Fruit fly (Drosophila melanogaster) whole organism, wandering third instar larva: ENCODE data around the gene Cep135.

Experiments used
- Abd-B ChIP-seq: fragments of >200 bp; optimal IDR thresholded peaks from 2 replicates; lab custom pipeline; 2017; ENCODE audit warnings: missing biosample characterization, missing genetic modification characterization
- CG32264 ChIP-seq: fragments of 200-800 bp; sonication (Bioruptor generic); optimal IDR thresholded peaks from 2 replicates; lab custom pipeline; 2016; ENCODE audit warnings: missing biosample characterization, missing genetic modification characterization
- CG9705 ChIP-seq: fragments of 200-800 bp; sonication (Bioruptor generic); optimal IDR thresholded peaks from 2 replicates; lab custom pipeline; 2018; ENCODE audit warnings: missing biosample characterization, mild to moderate bottlenecking, missing genetic modification characterization
- CrebA ChIP-seq: fragments of 200-800 bp; sonication (Bioruptor generic); optimal IDR thresholded peaks from 2 replicates; lab custom pipeline; 2016; ENCODE audit warnings: missing biosample characterization, mild to moderate bottlenecking, missing genetic modification characterization, borderline replicate concordance
- Dfd ChIP-seq: fragments of >200 bp; optimal IDR thresholded peaks from 2 replicates; lab custom pipeline; 2017; ENCODE audit warnings: missing biosample characterization, missing genetic modification characterization
- Dif ChIP-seq: fragments of 200-275, 200-300 bp; sonication (Bioruptor generic); optimal IDR thresholded peaks from 2 replicates; lab custom pipeline; 2018; ENCODE audit warnings: missing biosample characterization, missing genetic modification characterization; ENCODE audit not compliant: partially characterized antibody
- GATAd ChIP-seq: sonication (Bioruptor generic); optimal IDR thresholded peaks from 2 replicates; lab custom pipeline; 2016; ENCODE audit warnings: missing biosample characterization, missing genetic modification characterization
- HLH106 ChIP-seq: fragments of 200-800 bp; optimal IDR thresholded peaks from 3 replicates; lab custom pipeline; 2019; ENCODE audit warnings: missing biosample characterization, mild to moderate bottlenecking, missing genetic modification characterization, moderate library complexity
- Hnf4 ChIP-seq: fragments of 200-800 bp; sonication (Bioruptor generic); optimal IDR thresholded peaks from 2 replicates; lab custom pipeline; 2016; ENCODE audit warnings: missing biosample characterization, mild to moderate bottlenecking, missing genetic modification characterization
- Hr78 ChIP-seq: fragments of >200 bp; optimal IDR thresholded peaks from 2 replicates; lab custom pipeline; 2017; ENCODE audit warnings: missing biosample characterization, missing genetic modification characterization
- Hr83 ChIP-seq: fragments of 200-300 bp; sonication (Bioruptor generic); optimal IDR thresholded peaks from 2 replicates; lab custom pipeline; 2016; ENCODE audit warnings: missing biosample characterization, mild to moderate bottlenecking, missing genetic modification characterization, moderate library complexity; ENCODE audit not compliant: poor library complexity, severe bottlenecking
- Jra ChIP-seq: sonication (Bioruptor generic); optimal IDR thresholded peaks from 2 replicates; lab custom pipeline; 2016; ENCODE audit warnings: missing biosample characterization, missing genetic modification characterization
- Mio ChIP-seq: sonication (Bioruptor generic); optimal IDR thresholded peaks from 2 replicates; lab custom pipeline; 2016; ENCODE audit warnings: missing biosample characterization, missing genetic modification characterization
- Myc ChIP-seq: fragments of >200 bp; optimal IDR thresholded peaks from 2 replicates; lab custom pipeline; 2017
- N ChIP-seq: fragments of >200 bp; optimal IDR thresholded peaks from 2 replicates; lab custom pipeline; 2018; ENCODE audit warnings: missing biosample characterization, missing external identifiers, missing genetic modification characterization
- OdsH ChIP-seq: fragments of 200-800 bp; sonication (Bioruptor generic); optimal IDR thresholded peaks from 2 replicates; lab custom pipeline; 2016; ENCODE audit warnings: missing biosample characterization, mild to moderate bottlenecking, missing genetic modification characterization
- Rel ChIP-seq, 2 experiments: fragments of 200-800 bp; sonication (Bioruptor generic) in 1 of 2; optimal IDR thresholded peaks; 2 replicates in 1 of 2; 3 replicates in 1 of 2; lab custom pipeline; 2016 to 2019; ENCODE audit warnings: mild to moderate bottlenecking in 2 of 2, missing biosample characterization in 2 of 2, missing genetic modification characterization in 2 of 2, moderate library complexity in 1 of 2
- Sp1 ChIP-seq: fragments of 200-800 bp; sonication (Bioruptor generic); optimal IDR thresholded peaks from 3 replicates; lab custom pipeline; 2019; ENCODE audit warnings: missing biosample characterization, mild to moderate bottlenecking, missing genetic modification characterization, moderate library complexity
- Vsx2 ChIP-seq: fragments of 200-300, 225-300 bp; sonication (Bioruptor generic); optimal IDR thresholded peaks from 2 replicates; lab custom pipeline; 2018; ENCODE audit warnings: missing biosample characterization, missing genetic modification characterization; ENCODE audit not compliant: partially characterized antibody
- br ChIP-seq: fragments of 200-800 bp; sonication (Bioruptor generic); optimal IDR thresholded peaks from 2 replicates; lab custom pipeline; 2016; ENCODE audit warnings: missing biosample characterization, missing genetic modification characterization
- brk ChIP-seq: fragments of 200-800 bp; sonication (Bioruptor generic); optimal IDR thresholded peaks from 2 replicates; lab custom pipeline; 2016; ENCODE audit warnings: missing biosample characterization, mild to moderate bottlenecking, missing genetic modification characterization
- dl ChIP-seq, 2 experiments: fragments of 175-275, 200-275 bp in 1 of 2; fragments of 200-275 bp in 1 of 2; sonication (Bioruptor generic); optimal IDR thresholded peaks; lab custom pipeline; 2018; ENCODE audit warnings: mild to moderate bottlenecking in 2 of 2, missing biosample characterization in 2 of 2, missing genetic modification characterization in 2 of 2, moderate library complexity in 2 of 2; ENCODE audit not compliant: partially characterized antibody in 2 of 2, insufficient read depth in 1 of 2
- dmrt93B ChIP-seq: fragments of 200-800 bp; sonication (Bioruptor generic); optimal IDR thresholded peaks from 2 replicates; lab custom pipeline; 2018; ENCODE audit warnings: missing biosample characterization, mild to moderate bottlenecking, missing genetic modification characterization
- dsf ChIP-seq: sonication (Bioruptor generic); optimal IDR thresholded peaks from 2 replicates; lab custom pipeline; 2016; ENCODE audit warnings: missing biosample characterization, missing genetic modification characterization, borderline replicate concordance
- ey ChIP-seq: fragments of 200-800 bp; sonication (Bioruptor generic); optimal IDR thresholded peaks from 2 replicates; lab custom pipeline; 2016; ENCODE audit warnings: missing biosample characterization, missing genetic modification characterization
- foxo ChIP-seq, 2 experiments: fragments of 200-800 bp; sonication (Bioruptor generic); optimal IDR thresholded peaks; 2 replicates in 1 of 2; 3 replicates in 1 of 2; lab custom pipeline; 2016 to 2017; ENCODE audit warnings: missing biosample characterization in 2 of 2, missing genetic modification characterization in 2 of 2
- fru ChIP-seq: fragments of 200-800 bp; sonication (Bioruptor generic); optimal IDR thresholded peaks from 3 replicates; lab custom pipeline; 2016; ENCODE audit warnings: missing biosample characterization, mild to moderate bottlenecking, missing genetic modification characterization
- h ChIP-seq: fragments of 200-800 bp; sonication (Bioruptor generic); optimal IDR thresholded peaks from 3 replicates; lab custom pipeline; 2016; ENCODE audit warnings: missing biosample characterization, mild to moderate bottlenecking, missing genetic modification characterization
- lola ChIP-seq: fragments of >200 bp; optimal IDR thresholded peaks from 2 replicates; lab custom pipeline; 2017; ENCODE audit warnings: missing biosample characterization, missing genetic modification characterization
- pan ChIP-seq: fragments of >200 bp; optimal IDR thresholded peaks from 2 replicates; lab custom pipeline; 2017
- psq ChIP-seq: fragments of 200-800 bp; sonication (Bioruptor generic); optimal IDR thresholded peaks from 3 replicates; lab custom pipeline; 2017; ENCODE audit warnings: missing biosample characterization, mild to moderate bottlenecking, missing genetic modification characterization, moderate library complexity
- rgr ChIP-seq: fragments of 200-800 bp; sonication (Bioruptor generic); optimal IDR thresholded peaks from 3 replicates; lab custom pipeline; 2016; ENCODE audit warnings: missing biosample characterization, mild to moderate bottlenecking, missing genetic modification characterization
- sage ChIP-seq: fragments of 200-800 bp; sonication (Bioruptor generic); optimal IDR thresholded peaks from 2 replicates; lab custom pipeline; 2016; ENCODE audit warnings: missing biosample characterization, mild to moderate bottlenecking, missing genetic modification characterization
- sv ChIP-seq: fragments of 200-800 bp; sonication (Bioruptor generic); optimal IDR thresholded peaks from 3 replicates; lab custom pipeline; 2016; ENCODE audit warnings: missing biosample characterization, missing genetic modification characterization
- tai ChIP-seq: sonication (Bioruptor generic); optimal IDR thresholded peaks from 2 replicates; lab custom pipeline; 2016; ENCODE audit warnings: missing biosample characterization, missing genetic modification characterization
- usp ChIP-seq: fragments of >200 bp; optimal IDR thresholded peaks from 2 replicates; lab custom pipeline; 2017; ENCODE audit warnings: missing biosample characterization, missing genetic modification characterization
- woc ChIP-seq: sonication (Bioruptor generic); optimal IDR thresholded peaks from 2 replicates; lab custom pipeline; 2016; ENCODE audit warnings: missing biosample characterization, mild to moderate bottlenecking, missing genetic modification characterization

The Cep135 gene

dm6 chr3L:15102669-15103309 lies 13.7 kb upstream of the Cep135 start:
- TF ChIP-seq HLH106 (tag; lab: Kevin White, UChicago) (peak; percentile 40), h (GFP tag; lab: Kevin White, UChicago) (peak; percentile 26), psq (GFP tag; lab: Kevin White, UChicago) (peak; percentile 17), CrebA (GFP tag; lab: Kevin White, UChicago) (no peak), foxo (GFP tag; optimal IDR thresholded peaks at IDR 0.05; lab: Kevin White, UChicago) (peak in 1 of 2 experiments; percentile 4), woc (GFP tag; lab: Kevin White, UChicago) (peak; percentile 39), OdsH (GFP tag; lab: Kevin White, UChicago) (no peak), CG9705 (GFP tag; lab: Kevin White, UChicago) (no peak)

- TF ChIP-seq h (GFP tag; lab: Kevin White, UChicago) (peak; percentile 57), lola (GFP tag; lab: Kevin White, UChicago) (no peak), tai (GFP tag; lab: Kevin White, UChicago) (no peak), CrebA (GFP tag; lab: Kevin White, UChicago) (no peak), CG32264 (no peak), usp (no peak), pan (no peak), GATAd (no peak), Myc (lab: Kevin White, UChicago) (no peak), psq (GFP tag; lab: Kevin White, UChicago) (peak; percentile 95), dsf (GFP tag; lab: Kevin White, UChicago) (no peak), dl (GFP tag; optimal IDR thresholded peaks at IDR 0.05; lab: Kevin White, UChicago; ENCODE audit: insufficient read depth in 1 of 2, partially characterized antibody in 2 of 2) (peak in 1 of 2 experiments; percentile 72), Mio (GFP tag; lab: Kevin White, UChicago) (no peak), Hr83 (GFP tag; lab: Kevin White, UChicago) (no peak), CG9705 (GFP tag; lab: Kevin White, UChicago) (no peak), OdsH (GFP tag; lab: Kevin White, UChicago) (no peak), rgr (GFP tag; lab: Kevin White, UChicago) (no peak), HLH106 (tag; lab: Kevin White, UChicago) (peak; percentile 53), Rel (GFP tag; optimal IDR thresholded peaks at IDR 0.05; lab: Kevin White, UChicago) (peak; percentile 55), Rel (tag; optimal IDR thresholded peaks at IDR 0.05; lab: Kevin White, UChicago) (no peak), fru (GFP tag; lab: Kevin White, UChicago) (peak; percentile 34), Sp1 (GFP tag; lab: Kevin White, UChicago) (peak; percentile 3), Dif (GFP tag; lab: Kevin White, UChicago) (peak; percentile 37), Jra (GFP tag; lab: Kevin White, UChicago) (peak; percentile 21), N (GFP tag; lab: Kevin White, UChicago) (peak; percentile 22), Vsx2 (GFP tag; lab: Kevin White, UChicago) (no peak), Abd-B (GFP tag; lab: Kevin White, UChicago) (no peak), Hr78 (peak; percentile 0), brk (GFP tag; lab: Kevin White, UChicago) (peak; percentile 52), dmrt93B (GFP tag; lab: Kevin White, UChicago) (no peak)
Measured at dm6 chr3L:15103988-15104848, 12.3 kb upstream of the Cep135 start.

- TF ChIP-seq CG9705 (GFP tag; lab: Kevin White, UChicago) = peak; percentile 75
- TF ChIP-seq sv (GFP tag; lab: Kevin White, UChicago) = no peak
- no peak for TF ChIP-seq Dfd (GFP tag; lab: Kevin White, UChicago)
- no peak for TF ChIP-seq GATAd
- peak; percentile 88 for TF ChIP-seq CG32264
- peak; percentile 73 for TF ChIP-seq Hnf4 (GFP tag; lab: Kevin White, UChicago)
- peak; percentile 88 for TF ChIP-seq Sp1 (GFP tag; lab: Kevin White, UChicago)
- peak; percentile 37 for TF ChIP-seq Dif (GFP tag; lab: Kevin White, UChicago)
- peak; percentile 34 for TF ChIP-seq Mio (GFP tag; lab: Kevin White, UChicago)
- TF ChIP-seq brk (GFP tag; lab: Kevin White, UChicago) = peak; percentile 88
- peak; percentile 76 for TF ChIP-seq psq (GFP tag; lab: Kevin White, UChicago)
- TF ChIP-seq ey = peak; percentile 94
- peak; percentile 88 for TF ChIP-seq OdsH (GFP tag; lab: Kevin White, UChicago)
- TF ChIP-seq pan = no peak
- TF ChIP-seq sage = peak; percentile 78
- no peak for TF ChIP-seq N (GFP tag; lab: Kevin White, UChicago)
- TF ChIP-seq Abd-B (GFP tag; lab: Kevin White, UChicago) = no peak
- peak; percentile 87 for TF ChIP-seq rgr (GFP tag; lab: Kevin White, UChicago)
- peak; percentile 71 for TF ChIP-seq Jra (GFP tag; lab: Kevin White, UChicago)
- peak; percentile 93 for TF ChIP-seq br (GFP tag; lab: Kevin White, UChicago)
- TF ChIP-seq Rel (GFP tag; optimal IDR thresholded peaks at IDR 0.05; lab: Kevin White, UChicago) = no peak
- TF ChIP-seq Rel (tag; optimal IDR thresholded peaks at IDR 0.05; lab: Kevin White, UChicago) = no peak
- TF ChIP-seq h (GFP tag; lab: Kevin White, UChicago) = peak; percentile 91
- TF ChIP-seq woc (GFP tag; lab: Kevin White, UChicago) = peak; percentile 98
- no peak for TF ChIP-seq usp
- peak; percentile 86 for TF ChIP-seq tai (GFP tag; lab: Kevin White, UChicago)
- TF ChIP-seq lola (GFP tag; lab: Kevin White, UChicago) = no peak
Measured at dm6 chr3L:15104849-15105555, 11.5 kb upstream of the Cep135 start.
